Fruit fly (Drosophila melanogaster) whole organism, embryonic: ENCODE measurements around the gene CG44090.
A peak's percentile ranks its signal among the peaks of the same experiment; 100 is the strongest.

Source experiments
- Abd-B ChIP-seq: fragments of 200-800 bp; sonication (Bioruptor generic); optimal IDR thresholded peaks from 2 replicates; lab custom pipeline; 2018; ENCODE audit warnings: missing biosample characterization, mild to moderate bottlenecking, missing genetic modification characterization, moderate library complexity
- B-H1 ChIP-seq: fragments of 200-800 bp; sonication (Bioruptor generic); IDR thresholded peaks from 3 replicates; pipeline ENCODE4 v1.3.6; 2022; ENCODE audit warnings: missing biosample characterization, missing genetic modification characterization
- BEAF-32 ChIP-seq: fragments of 200-800 bp; sonication (Bioruptor generic); optimal IDR thresholded peaks from 3 replicates; lab custom pipeline; 2017; ENCODE audit warnings: missing biosample characterization, missing genetic modification characterization, mild to moderate bottlenecking, moderate library complexity, missing genetic modification reagents
- Bteb2 ChIP-seq: fragments of 200-800 bp; sonication (Bioruptor generic); optimal IDR thresholded peaks from 2 replicates; lab custom pipeline; 2016; ENCODE audit warnings: missing biosample characterization, missing genetic modification characterization
- CG10462 ChIP-seq: fragments of 200-800 bp; sonication (Bioruptor generic); optimal IDR thresholded peaks from 2 replicates; lab custom pipeline; 2016; ENCODE audit warnings: missing biosample characterization, missing genetic modification characterization
- CG12391 ChIP-seq: fragments of 200-800 bp; sonication (Bioruptor generic); optimal IDR thresholded peaks from 3 replicates; lab custom pipeline; 2018; ENCODE audit warnings: missing biosample characterization, mild to moderate bottlenecking, missing genetic modification characterization, moderate library complexity
- CG13775 ChIP-seq: fragments of 200-800 bp; sonication (Bioruptor generic); optimal IDR thresholded peaks from 3 replicates; lab custom pipeline; 2017; ENCODE audit warnings: missing biosample characterization, mild to moderate bottlenecking, missing genetic modification characterization
- CG14014 ChIP-seq: fragments of 200-800 bp; sonication (Bioruptor generic); IDR thresholded peaks from 2 replicates; pipeline ENCODE4 v1.3.6; 2022; ENCODE audit warnings: missing biosample characterization, missing genetic modification characterization
- CG14441 ChIP-seq: fragments of 200-800 bp; sonication (Bioruptor generic); IDR thresholded peaks from 2 replicates; pipeline ENCODE4 v1.3.6; 2022; ENCODE audit warnings: missing biosample characterization, missing genetic modification characterization
- CG14667 ChIP-seq: fragments of 200-800 bp; sonication (Bioruptor generic); IDR thresholded peaks from 2 replicates; pipeline ENCODE4 v1.3.6; 2022; ENCODE audit warnings: missing biosample characterization, missing genetic modification characterization
- CG14710 ChIP-seq: fragments of 200-800 bp; sonication (Bioruptor generic); optimal IDR thresholded peaks from 3 replicates; lab custom pipeline; 2019; ENCODE audit warnings: missing biosample characterization, mild to moderate bottlenecking, missing genetic modification characterization, moderate library complexity
- CG32772 ChIP-seq: fragments of 200-800 bp; sonication (Bioruptor generic); IDR thresholded peaks from 2 replicates; pipeline ENCODE4 v1.3.6; 2022; ENCODE audit warnings: missing biosample characterization, missing genetic modification characterization
- CG4360 ChIP-seq: fragments of 200-800 bp; sonication (Bioruptor generic); IDR thresholded peaks from 2 replicates; pipeline ENCODE4 v1.3.6; 2022; ENCODE audit warnings: missing biosample characterization, missing genetic modification characterization
- CG4617 ChIP-seq: fragments of 200-800 bp; sonication (Bioruptor generic); optimal IDR thresholded peaks from 3 replicates; lab custom pipeline; 2016; ENCODE audit warnings: missing biosample characterization, missing genetic modification characterization, borderline replicate concordance
- CG5180 ChIP-seq: fragments of 200-800 bp; sonication (Bioruptor generic); optimal IDR thresholded peaks from 3 replicates; lab custom pipeline; 2017; ENCODE audit warnings: missing biosample characterization, missing genetic modification characterization, mild to moderate bottlenecking, moderate library complexity, missing genetic modification reagents
- CG7372 ChIP-seq: fragments of 200-800 bp; sonication (Bioruptor generic); IDR thresholded peaks from 2 replicates; pipeline ENCODE4 v1.3.6; 2022; ENCODE audit warnings: missing biosample characterization, missing genetic modification characterization
- CG7556 ChIP-seq: fragments of 200-800 bp; sonication (Bioruptor generic); optimal IDR thresholded peaks from 2 replicates; lab custom pipeline; 2017; ENCODE audit warnings: missing biosample characterization, mild to moderate bottlenecking, missing genetic modification characterization
- CG8089 ChIP-seq: fragments of 200-800 bp; sonication (Bioruptor generic); optimal IDR thresholded peaks from 3 replicates; lab custom pipeline; 2016; ENCODE audit warnings: missing biosample characterization, missing genetic modification characterization
- CG8388 ChIP-seq: fragments of 200-800 bp; sonication (Bioruptor generic); optimal IDR thresholded peaks from 2 replicates; lab custom pipeline; 2019; ENCODE audit warnings: missing biosample characterization, mild to moderate bottlenecking, missing genetic modification characterization, moderate library complexity
- CTCF ChIP-seq: fragments of 200-800 bp; sonication (Bioruptor generic); optimal IDR thresholded peaks from 2 replicates; lab custom pipeline; 2017; ENCODE audit warnings: missing biosample characterization, mild to moderate bottlenecking, missing genetic modification characterization, moderate library complexity
- Chrac-16 ChIP-seq: fragments of 200-800 bp; sonication (Bioruptor generic); optimal IDR thresholded peaks from 3 replicates; lab custom pipeline; 2016; ENCODE audit warnings: missing biosample characterization, missing genetic modification characterization
- Dfd ChIP-seq, 2 experiments: fragments of >200 bp; optimal IDR thresholded peaks; 2 replicates each; lab custom pipeline; 2017; ENCODE audit warnings: missing biosample characterization in 2 of 2, missing genetic modification characterization in 2 of 2
- Dll ChIP-seq: fragments of 200-800 bp; sonication (Bioruptor generic); IDR thresholded peaks from 4 replicates; pipeline ENCODE4 v1.3.6; 2022; ENCODE audit warnings: missing biosample characterization, missing genetic modification characterization; ENCODE audit not compliant: partially characterized antibody
- GATAe ChIP-seq: fragments of 200-800 bp; sonication (Bioruptor generic); conservative IDR thresholded peaks from 2 replicates; pipeline ENCODE4 v1.3.6; 2022; ENCODE audit warnings: missing biosample characterization, missing genetic modification characterization
- HLH4C ChIP-seq: fragments of 200-800 bp; sonication (Bioruptor generic); IDR thresholded peaks from 3 replicates; pipeline ENCODE4 v1.3.6; 2022; ENCODE audit warnings: missing biosample characterization, missing genetic modification characterization; ENCODE audit not compliant: partially characterized antibody
- Lpt ChIP-seq: fragments of >200 bp; optimal IDR thresholded peaks from 2 replicates; lab custom pipeline; 2018; ENCODE audit warnings: missing biosample characterization, missing genetic modification characterization
- Ptx1 ChIP-seq: fragments of 200-800 bp; sonication (Bioruptor generic); IDR thresholded peaks from 2 replicates; pipeline ENCODE4 v1.3.6; 2022; ENCODE audit warnings: missing biosample characterization, missing genetic modification characterization
- al ChIP-seq: fragments of 200-800 bp; sonication (Bioruptor generic); IDR thresholded peaks from 2 replicates; pipeline ENCODE4 v1.3.6; 2022; ENCODE audit warnings: missing biosample characterization, missing genetic modification characterization
- bbx ChIP-seq: fragments of 200-800 bp; sonication (Bioruptor generic); IDR thresholded peaks from 2 replicates; pipeline ENCODE4 v1.3.6; 2022; ENCODE audit warnings: missing biosample characterization, missing genetic modification characterization; ENCODE audit not compliant: partially characterized antibody
- bsh ChIP-seq, 2 experiments: fragments of 200-800 bp; sonication (Bioruptor generic); optimal IDR thresholded peaks; 2 replicates each; lab custom pipeline; 2017 to 2018; ENCODE audit warnings: mild to moderate bottlenecking in 2 of 2, missing biosample characterization in 2 of 2, missing genetic modification characterization in 2 of 2, moderate library complexity in 1 of 2
- chif ChIP-seq, 2 experiments: fragments of 200-800 bp; sonication (Bioruptor generic); optimal IDR thresholded peaks; 3 replicates each; lab custom pipeline; 2016; ENCODE audit warnings: missing biosample characterization in 2 of 2, missing genetic modification characterization in 2 of 2
- crc ChIP-seq: fragments of 200-800 bp; sonication (Bioruptor generic); optimal IDR thresholded peaks from 2 replicates; lab custom pipeline; 2016; ENCODE audit warnings: missing biosample characterization, missing genetic modification characterization
- dmrt11E ChIP-seq: fragments of 200-800 bp; sonication (Bioruptor generic); optimal IDR thresholded peaks from 3 replicates; lab custom pipeline; 2018; ENCODE audit warnings: missing biosample characterization, mild to moderate bottlenecking, missing genetic modification characterization, moderate library complexity
- dpn ChIP-seq, 2 experiments: fragments of 200-800 bp; sonication (Bioruptor generic); optimal IDR thresholded peaks; 3 replicates each; lab custom pipeline; 2016; ENCODE audit warnings: missing biosample characterization in 2 of 2, missing genetic modification characterization in 2 of 2
- ems ChIP-seq: fragments of 200-800 bp; sonication (Bioruptor generic); optimal IDR thresholded peaks from 3 replicates; lab custom pipeline; 2016; ENCODE audit warnings: missing biosample characterization, missing genetic modification characterization
- fru ChIP-seq: fragments of >200 bp; optimal IDR thresholded peaks from 2 replicates; lab custom pipeline; 2017
- gt ChIP-seq: fragments of 200-800 bp; sonication (Bioruptor generic); IDR thresholded peaks from 2 replicates; pipeline ENCODE4 v1.3.6; 2022; ENCODE audit warnings: missing biosample characterization, missing genetic modification characterization
- knrl ChIP-seq: fragments of 200-800 bp; sonication (Bioruptor generic); IDR thresholded peaks from 3 replicates; pipeline ENCODE4 v1.3.6; 2022; ENCODE audit warnings: missing biosample characterization, missing genetic modification characterization; ENCODE audit not compliant: partially characterized antibody
- nerfin-1 ChIP-seq: fragments of 200-800 bp; sonication (Bioruptor generic); optimal IDR thresholded peaks from 3 replicates; lab custom pipeline; 2019; ENCODE audit warnings: missing biosample characterization, mild to moderate bottlenecking, missing genetic modification characterization, moderate library complexity
- nerfin-2 ChIP-seq: fragments of 200-800 bp; sonication (Bioruptor generic); IDR thresholded peaks from 2 replicates; pipeline ENCODE4 v1.3.6; 2022; ENCODE audit warnings: missing biosample characterization, missing genetic modification characterization; ENCODE audit not compliant: partially characterized antibody
- onecut ChIP-seq: fragments of 200-800 bp; sonication (Bioruptor generic); IDR thresholded peaks from 2 replicates; pipeline ENCODE4 v1.3.6; 2022; ENCODE audit warnings: missing biosample characterization, missing genetic modification characterization
- otp ChIP-seq: fragments of 200-800 bp; sonication (Bioruptor generic); IDR thresholded peaks from 3 replicates; pipeline ENCODE4, ENCODE4 v1.3.6; 2022; ENCODE audit warnings: missing biosample characterization, missing genetic modification characterization
- rib ChIP-seq: fragments of 200-800 bp; sonication (Bioruptor generic); IDR thresholded peaks from 2 replicates; pipeline ENCODE4 v1.3.6; 2022; ENCODE audit warnings: missing biosample characterization, missing genetic modification characterization
- seq ChIP-seq: fragments of 200-800 bp; sonication (Bioruptor generic); IDR thresholded peaks from 2 replicates; pipeline ENCODE4 v1.3.6; 2022; ENCODE audit warnings: missing biosample characterization, missing genetic modification characterization
- stc ChIP-seq: fragments of 200-800 bp; sonication (Bioruptor generic); IDR thresholded peaks from 2 replicates; pipeline ENCODE4 v1.3.6; 2022; ENCODE audit warnings: missing biosample characterization, missing genetic modification characterization
- tio ChIP-seq: fragments of 200-800 bp; sonication (Bioruptor generic); optimal IDR thresholded peaks from 2 replicates; lab custom pipeline; 2017; ENCODE audit warnings: missing biosample characterization, missing genetic modification characterization, inconsistent platforms
- trem ChIP-seq: fragments of 200-800 bp; optimal IDR thresholded peaks from 3 replicates; lab custom pipeline; 2019; ENCODE audit warnings: missing biosample characterization, mild to moderate bottlenecking, missing genetic modification characterization, moderate library complexity
- tup ChIP-seq: fragments of 200-800 bp; sonication (Bioruptor generic); optimal IDR thresholded peaks from 2 replicates; lab custom pipeline; 2016; ENCODE audit warnings: missing biosample characterization, mild to moderate bottlenecking, missing genetic modification characterization, moderate library complexity
- unpg ChIP-seq: fragments of 200-800 bp; sonication (Bioruptor generic); optimal IDR thresholded peaks from 3 replicates; lab custom pipeline; 2018; ENCODE audit warnings: missing biosample characterization, mild to moderate bottlenecking, missing genetic modification characterization, moderate library complexity
- wdn ChIP-seq: fragments of 200-800 bp; sonication (Bioruptor generic); IDR thresholded peaks from 2 replicates; pipeline ENCODE4 v1.3.6; 2022; ENCODE audit warnings: missing biosample characterization, missing genetic modification characterization

CG44090 gene

DNA sequence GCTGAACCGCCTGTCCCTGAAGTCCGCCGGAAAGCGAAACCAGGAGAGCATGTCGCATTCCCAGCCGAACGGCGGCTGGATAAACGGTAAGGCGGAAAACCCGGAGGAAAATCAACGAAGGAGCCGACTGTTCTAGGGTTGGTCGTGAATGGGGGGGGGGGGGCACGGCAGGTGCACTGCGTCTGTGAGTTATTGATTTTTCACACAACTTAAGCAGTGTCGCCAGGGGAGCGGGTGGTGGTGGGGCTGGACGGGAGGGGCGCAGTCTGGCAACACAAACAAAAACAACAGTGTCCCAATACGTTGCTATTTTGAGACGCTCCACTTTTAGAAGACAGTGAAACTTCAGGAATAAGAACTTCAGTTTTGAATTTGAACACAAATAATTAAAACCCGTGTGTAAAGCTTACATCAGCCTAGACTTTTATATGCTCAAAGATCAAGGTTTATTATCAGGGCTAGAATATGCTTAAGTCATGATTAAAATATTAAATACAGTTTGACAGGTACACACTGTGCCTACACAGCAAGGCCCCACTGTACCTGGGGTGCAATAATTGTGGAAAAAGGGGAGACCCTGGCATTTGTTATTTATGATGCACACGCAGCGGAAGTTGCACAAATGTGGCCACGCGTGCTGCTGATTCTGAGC lies 47.9 kb downstream of the CG44090 start (continued):
- peak; percentile 72 for TF ChIP-seq CG14667 (GFP tag; lab: Robert Waterston, UW)
- no peak for TF ChIP-seq CTCF
- no peak for TF ChIP-seq nerfin-2 (GFP tag; lab: Robert Waterston, UW)
- peak; percentile 65 for TF ChIP-seq trem (tag; lab: Kevin White, UChicago)
- TF ChIP-seq Dfd (GFP tag; optimal IDR thresholded peaks at IDR 0.05; lab: Kevin White, UChicago): no peak
- TF ChIP-seq knrl: no peak
- no peak for TF ChIP-seq HLH4C (GFP tag; lab: Robert Waterston, UW)
- TF ChIP-seq Ptx1 (GFP tag; lab: Robert Waterston, UW): peak; percentile 77
- TF ChIP-seq CG7556 (GFP tag; lab: Kevin White, UChicago): peak; percentile 58
- peak; percentile 1 for TF ChIP-seq tio
- TF ChIP-seq CG12391 (tag; lab: Kevin White, UChicago): peak; percentile 65
- TF ChIP-seq BEAF-32 (GFP tag; lab: Kevin White, UChicago): no peak
- TF ChIP-seq dpn (GFP tag; optimal IDR thresholded peaks at IDR 0.05; lab: Kevin White, UChicago): peak; percentile 6 to 64
- peak; percentile 100 for TF ChIP-seq onecut (GFP tag; lab: Robert Waterston, UW)
- peak; percentile 60 to 84 for TF ChIP-seq bsh (GFP tag; optimal IDR thresholded peaks at IDR 0.05; lab: Kevin White, UChicago)
- no peak for TF ChIP-seq rib
- TF ChIP-seq Abd-B (GFP tag; lab: Kevin White, UChicago): peak; percentile 30
- no peak for TF ChIP-seq fru (lab: Kevin White, UChicago)
- peak; percentile 2 for TF ChIP-seq CG4617 (GFP tag; lab: Kevin White, UChicago)
- peak; percentile 18 for TF ChIP-seq CG10462 (GFP tag; lab: Kevin White, UChicago)
- TF ChIP-seq CG14710: peak; percentile 72
- TF ChIP-seq chif (GFP tag; optimal IDR thresholded peaks at IDR 0.05; lab: Kevin White, UChicago): peak; percentile 34 to 54
- peak; percentile 86 for TF ChIP-seq stc
- peak; percentile 69 for TF ChIP-seq CG32772 (GFP tag; lab: Robert Waterston, UW)
- TF ChIP-seq Chrac-16: peak; percentile 47
- peak; percentile 67 for TF ChIP-seq dmrt11E (tag; lab: Kevin White, UChicago)
- TF ChIP-seq CG8388: peak; percentile 73
- TF ChIP-seq CG7372 (GFP tag; lab: Robert Waterston, UW): peak; percentile 50; the same call in 1 of the 2 replicates
- peak; percentile 3 for TF ChIP-seq CG13775 (GFP tag; lab: Kevin White, UChicago)
- TF ChIP-seq otp (GFP tag; lab: Robert Waterston, UW): peak; percentile 76
- peak; percentile 27; the same call in 1 of the 2 replicates for TF ChIP-seq wdn
- TF ChIP-seq CG14441 (GFP tag; lab: Robert Waterston, UW): peak; percentile 56
- peak; percentile 70 for TF ChIP-seq gt (GFP tag; lab: Robert Waterston, UW)
- TF ChIP-seq ems (GFP tag; lab: Kevin White, UChicago): peak; percentile 68
- no peak for TF ChIP-seq Bteb2 (GFP tag; lab: Kevin White, UChicago)
- peak; percentile 24 for TF ChIP-seq CG5180 (GFP tag; lab: Kevin White, UChicago)
- TF ChIP-seq Dll (GFP tag; lab: Robert Waterston, UW): no peak
- no peak for TF ChIP-seq GATAe (GFP tag; lab: Robert Waterston, UW)
- peak; percentile 40; the same call in 1 of the 2 replicates for TF ChIP-seq CG4360 (GFP tag; lab: Robert Waterston, UW)
- TF ChIP-seq unpg: peak; percentile 82
- TF ChIP-seq seq (GFP tag; lab: Robert Waterston, UW): peak; percentile 49; the same call in 1 of the 2 replicates
- peak; percentile 57 for TF ChIP-seq nerfin-1
- no peak for TF ChIP-seq Lpt
- no peak for TF ChIP-seq al (GFP tag; lab: Robert Waterston, UW)
- TF ChIP-seq CG14014 (GFP tag; lab: Robert Waterston, UW): peak; percentile 61
- TF ChIP-seq bbx: no peak
- no peak for TF ChIP-seq crc (GFP tag; lab: Kevin White, UChicago)
- peak; percentile 74 for TF ChIP-seq B-H1 (GFP tag; lab: Robert Waterston, UW)
- TF ChIP-seq tup (GFP tag; lab: Kevin White, UChicago): no peak
- peak; percentile 37 for TF ChIP-seq CG8089 (GFP tag; lab: Kevin White, UChicago)
